Worm (Caenorhabditis elegans) whole organism, young adult: ENCODE results near the gene fbxb-6.

ENCODE experiments used
- F57A8.1 ChIP-seq: fragments of 200-800 bp; sonication (Bioruptor generic); optimal IDR thresholded peaks from 2 replicates; lab custom pipeline; 2018; ENCODE audit warnings: mild to moderate bottlenecking, missing genetic modification characterization, moderate library complexity, missing compliant biosample characterization
- T07F8.4 ChIP-seq: sonication (generic microtip); optimal IDR thresholded peaks from 2 replicates; lab custom pipeline; 2016; ENCODE audit warnings: mild to moderate bottlenecking, missing genetic modification characterization, moderate library complexity, missing compliant biosample characterization
- cebp-2 ChIP-seq: fragments of 200-800 bp; sonication (Bioruptor generic); IDR thresholded peaks from 2 replicates; pipeline ENCODE4 v1.3.6; 2022; ENCODE audit warnings: missing genetic modification characterization, missing compliant biosample characterization
- ceh-91 ChIP-seq: fragments of 200-800 bp; sonication (Bioruptor generic); IDR thresholded peaks from 2 replicates; pipeline ENCODE4 v1.3.6; 2022; ENCODE audit warnings: missing genetic modification reagents, missing genetic modification characterization, missing compliant biosample characterization
- lag-1 ChIP-seq: fragments of 200-800 bp; sonication (Bioruptor generic); IDR thresholded peaks from 2 replicates; pipeline ENCODE4 v1.3.6; 2022; ENCODE audit warnings: missing genetic modification reagents, missing genetic modification characterization, missing compliant biosample characterization
- lin-35 ChIP-seq, 3 experiments: fragments of 150-350 bp in 2 of 3; sonication (generic microtip) in 1 of 3; optimal IDR thresholded peaks; 2 replicates each; lab custom pipeline; 2014 to 2018; ENCODE audit warnings: missing biosample characterization in 3 of 3, missing genetic modification characterization in 3 of 3, missing genetic modification reagents in 3 of 3
- madf-8 ChIP-seq: fragments of 200-800 bp; sonication (Bioruptor generic); conservative IDR thresholded peaks from 2 replicates; pipeline ENCODE4 v1.3.6; 2022; ENCODE audit warnings: missing genetic modification reagents, missing genetic modification characterization, missing compliant biosample characterization
- rec-8 ChIP-seq, 2 experiments: sonication (generic microtip); optimal IDR thresholded peaks; 2 replicates each; lab custom pipeline; 2016; ENCODE audit warnings: mild to moderate bottlenecking in 2 of 2, missing genetic modification characterization in 2 of 2, missing genetic modification reagents in 2 of 2, missing genotype in 2 of 2, missing biosample characterization in 1 of 2, missing compliant biosample characterization in 1 of 2, moderate library complexity in 1 of 2

DNA sequence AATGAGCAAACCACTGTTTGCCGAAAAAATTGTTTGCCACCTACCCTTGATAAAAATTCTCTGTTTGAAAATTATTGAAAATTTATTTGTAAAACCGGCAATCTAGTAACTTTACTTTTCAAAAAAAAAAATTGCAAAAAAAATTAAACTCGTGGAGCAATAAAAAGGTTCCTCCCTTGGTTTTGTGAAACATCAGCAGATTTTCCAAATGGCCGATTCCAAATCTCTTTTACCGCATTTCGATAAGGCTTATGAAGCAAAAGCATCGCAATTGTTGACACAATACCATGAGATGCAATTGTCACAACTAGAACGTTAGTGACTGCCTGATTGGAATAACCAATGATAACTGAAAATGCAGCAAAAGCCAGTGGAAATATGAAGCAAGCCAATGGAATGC is 49.9 kb downstream of the fbxb-6 start:
- TF ChIP-seq madf-8, result no peak
- TF ChIP-seq F57A8.1, result no peak
- no peak for TF ChIP-seq cebp-2
- TF ChIP-seq lin-35 (GFP tag; optimal IDR thresholded peaks at IDR 0.05; lab: Kevin White, UChicago), result no peak
- no peak for TF ChIP-seq lag-1 (GFP tag; lab: Robert Waterston, UW)
- no peak for TF ChIP-seq ceh-91 (GFP tag; lab: Robert Waterston, UW)
- no peak for TF ChIP-seq T07F8.4 (tag; lab: Kevin White, UChicago)
- no peak for TF ChIP-seq rec-8 (tag; optimal IDR thresholded peaks at IDR 0.05; lab: Kevin White, UChicago)
